Fruit fly (Drosophila melanogaster) whole organism, embryonic: ENCODE data around the gene bi.

ENCODE experiments used
- Bgb ChIP-seq: fragments of 200-800 bp; sonication (Bioruptor generic); IDR thresholded peaks from 2 replicates; pipeline ENCODE4 v1.3.6; 2022; ENCODE audit warnings: missing biosample characterization, missing genetic modification characterization; ENCODE audit not compliant: partially characterized antibody
- CG1024 ChIP-seq: fragments of 200-800 bp; sonication (Bioruptor generic); IDR thresholded peaks from 2 replicates; pipeline ENCODE4 v1.3.6; 2022; ENCODE audit warnings: missing biosample characterization, missing genetic modification characterization
- CG10274 ChIP-seq: fragments of 200-800 bp; sonication (Bioruptor generic); optimal IDR thresholded peaks from 3 replicates; lab custom pipeline; 2017; ENCODE audit warnings: missing biosample characterization, mild to moderate bottlenecking, missing genetic modification characterization
- CG11456 ChIP-seq: fragments of 200-800 bp; sonication (Bioruptor generic); IDR thresholded peaks from 3 replicates; pipeline ENCODE4 v1.3.6; 2022; ENCODE audit warnings: missing biosample characterization, missing genetic modification characterization
- CG1233 ChIP-seq: fragments of 200-800 bp; sonication (Bioruptor generic); optimal IDR thresholded peaks from 4 replicates; lab custom pipeline; 2018; ENCODE audit warnings: missing biosample characterization, mild to moderate bottlenecking, missing genetic modification characterization
- CG12769 ChIP-seq: fragments of 200-800 bp; sonication (Bioruptor generic); optimal IDR thresholded peaks from 2 replicates; lab custom pipeline; 2019; ENCODE audit warnings: missing biosample characterization, mild to moderate bottlenecking, missing genetic modification characterization, moderate library complexity
- CG14441 ChIP-seq: fragments of 200-800 bp; sonication (Bioruptor generic); IDR thresholded peaks from 2 replicates; pipeline ENCODE4 v1.3.6; 2022; ENCODE audit warnings: missing biosample characterization, missing genetic modification characterization
- CG14667 ChIP-seq: fragments of 200-800 bp; sonication (Bioruptor generic); IDR thresholded peaks from 2 replicates; pipeline ENCODE4 v1.3.6; 2022; ENCODE audit warnings: missing biosample characterization, missing genetic modification characterization
- CG14860 ChIP-seq: fragments of 200-800 bp; sonication (Bioruptor generic); IDR thresholded peaks from 3 replicates; pipeline ENCODE4 v1.3.6; 2022; ENCODE audit warnings: missing biosample characterization, missing genetic modification characterization; ENCODE audit not compliant: partially characterized antibody
- CG15514 ChIP-seq: fragments of 200-800 bp; sonication (Bioruptor generic); optimal IDR thresholded peaks from 3 replicates; lab custom pipeline; 2017; ENCODE audit warnings: missing biosample characterization, missing genetic modification characterization, mild to moderate bottlenecking, moderate library complexity, missing genetic modification reagents
- CG18262 ChIP-seq: fragments of 200-800 bp; optimal IDR thresholded peaks from 3 replicates; lab custom pipeline; 2019; ENCODE audit warnings: missing biosample characterization, mild to moderate bottlenecking, missing genetic modification characterization, moderate library complexity
- CG31224 ChIP-seq: fragments of 200-800 bp; sonication (Bioruptor generic); IDR thresholded peaks from 2 replicates; pipeline ENCODE4 v1.3.6; 2022; ENCODE audit warnings: missing biosample characterization, missing genetic modification characterization
- CG31365 ChIP-seq: fragments of 200-800 bp; sonication (Bioruptor generic); optimal IDR thresholded peaks from 2 replicates; lab custom pipeline; 2018; ENCODE audit warnings: missing biosample characterization, mild to moderate bottlenecking, missing genetic modification characterization
- CG3838 ChIP-seq: fragments of 200-800 bp; sonication (Bioruptor generic); optimal IDR thresholded peaks from 3 replicates; lab custom pipeline; 2016; ENCODE audit warnings: missing biosample characterization, missing genetic modification characterization
- CG6272 ChIP-seq: fragments of 200-800 bp; sonication (Bioruptor generic); IDR thresholded peaks from 2 replicates; pipeline ENCODE4 v1.3.6; 2022; ENCODE audit warnings: missing biosample characterization, missing genetic modification characterization
- CG6683 ChIP-seq: fragments of 200-800 bp; sonication (Bioruptor generic); optimal IDR thresholded peaks from 2 replicates; lab custom pipeline; 2017; ENCODE audit warnings: missing biosample characterization, mild to moderate bottlenecking, missing genetic modification characterization, missing genetic modification reagents
- CG6791 ChIP-seq: fragments of 200-800 bp; sonication (Bioruptor generic); IDR thresholded peaks from 3 replicates; pipeline ENCODE4 v1.3.6; 2022; ENCODE audit warnings: missing biosample characterization, missing genetic modification characterization; ENCODE audit not compliant: partially characterized antibody
- CG7357 ChIP-seq: fragments of 200-800 bp; sonication (Bioruptor generic); IDR thresholded peaks from 3 replicates; pipeline ENCODE4 v1.3.6; 2022; ENCODE audit warnings: missing biosample characterization, missing genetic modification characterization
- CG7786 ChIP-seq: fragments of 200-800 bp; sonication (Bioruptor generic); optimal IDR thresholded peaks from 2 replicates; lab custom pipeline; 2016; ENCODE audit warnings: missing biosample characterization, missing genetic modification characterization
- CG8924 ChIP-seq: fragments of 200-800 bp; optimal IDR thresholded peaks from 3 replicates; lab custom pipeline; 2019; ENCODE audit warnings: missing biosample characterization, mild to moderate bottlenecking, missing genetic modification characterization, moderate library complexity
- CoRest ChIP-seq: fragments of 200-800 bp; sonication (Bioruptor generic); optimal IDR thresholded peaks from 3 replicates; lab custom pipeline; 2018; ENCODE audit warnings: missing biosample characterization, mild to moderate bottlenecking, missing genetic modification characterization, moderate library complexity
- Deaf1 ChIP-seq: fragments of 200-800 bp; optimal IDR thresholded peaks from 3 replicates; lab custom pipeline; 2019; ENCODE audit warnings: missing biosample characterization, mild to moderate bottlenecking, missing genetic modification characterization, moderate library complexity
- Dek ChIP-seq: fragments of 200-800 bp; sonication (Bioruptor generic); optimal IDR thresholded peaks from 3 replicates; lab custom pipeline; 2019; ENCODE audit warnings: missing biosample characterization, mild to moderate bottlenecking, missing genetic modification characterization, moderate library complexity
- Drgx ChIP-seq: fragments of 200-800 bp; sonication (Bioruptor generic); IDR thresholded peaks from 2 replicates; pipeline ENCODE4 v1.3.6; 2022; ENCODE audit warnings: missing biosample characterization, missing genetic modification characterization
- HLH4C ChIP-seq: fragments of 200-800 bp; sonication (Bioruptor generic); IDR thresholded peaks from 3 replicates; pipeline ENCODE4 v1.3.6; 2022; ENCODE audit warnings: missing biosample characterization, missing genetic modification characterization; ENCODE audit not compliant: partially characterized antibody
- Hmr ChIP-seq: fragments of 200-800 bp; sonication (Bioruptor generic); optimal IDR thresholded peaks from 3 replicates; lab custom pipeline; 2017; ENCODE audit warnings: mild to moderate bottlenecking, missing biosample characterization, missing genetic modification reagents, missing genetic modification characterization
- Hr3 ChIP-seq: fragments of 200-800 bp; sonication (Bioruptor generic); optimal IDR thresholded peaks from 3 replicates; lab custom pipeline; 2016; ENCODE audit warnings: missing biosample characterization, missing genetic modification characterization
- Hr78 ChIP-seq, 2 experiments: fragments of 200-800 bp in 1 of 2; fragments of >200 bp in 1 of 2; sonication (Bioruptor generic) in 1 of 2; optimal IDR thresholded peaks; 2 replicates each; lab custom pipeline; 2017 to 2019; ENCODE audit warnings: missing biosample characterization in 2 of 2, missing genetic modification characterization in 2 of 2, mild to moderate bottlenecking in 1 of 2, moderate library complexity in 1 of 2
- MESR4 ChIP-seq: fragments of 200-800 bp; sonication (Bioruptor generic); optimal IDR thresholded peaks from 2 replicates; lab custom pipeline; 2018; ENCODE audit warnings: missing biosample characterization, mild to moderate bottlenecking, missing genetic modification characterization, moderate library complexity
- Sry-δ ChIP-seq: fragments of 200-800 bp; sonication (Bioruptor generic); optimal IDR thresholded peaks from 2 replicates; lab custom pipeline; 2016; ENCODE audit warnings: missing biosample characterization, missing genetic modification characterization
- Ssrp ChIP-seq: fragments of 200-800 bp; sonication (Bioruptor generic); optimal IDR thresholded peaks from 2 replicates; lab custom pipeline; 2018; ENCODE audit warnings: missing biosample characterization, mild to moderate bottlenecking, missing genetic modification characterization, moderate library complexity
- Usf ChIP-seq: fragments of 200-800 bp; sonication (Bioruptor generic); optimal IDR thresholded peaks from 2 replicates; lab custom pipeline; 2017; ENCODE audit warnings: missing genotype, missing biosample characterization, missing genetic modification characterization
- ato ChIP-seq: fragments of 200-800 bp; sonication (Bioruptor generic); IDR thresholded peaks from 2 replicates; pipeline ENCODE4 v1.3.6; 2022; ENCODE audit warnings: missing biosample characterization, missing genetic modification characterization; ENCODE audit not compliant: partially characterized antibody
- az2 ChIP-seq: fragments of 200-800 bp; sonication (Bioruptor generic); optimal IDR thresholded peaks from 3 replicates; lab custom pipeline; 2016; ENCODE audit warnings: missing biosample characterization, missing genetic modification characterization
- bigmax ChIP-seq: fragments of 200-800 bp; sonication (Bioruptor generic); optimal IDR thresholded peaks from 2 replicates; lab custom pipeline; 2018; ENCODE audit warnings: missing biosample characterization, mild to moderate bottlenecking, missing genetic modification characterization
- bowl ChIP-seq: fragments of 200-800 bp; sonication (Bioruptor generic); IDR thresholded peaks from 2 replicates; pipeline ENCODE4 v1.3.6; 2022; ENCODE audit warnings: missing biosample characterization, missing genetic modification characterization
- da ChIP-seq: fragments of 200-800 bp; sonication (Bioruptor generic); optimal IDR thresholded peaks from 2 replicates; lab custom pipeline; 2016; ENCODE audit warnings: missing biosample characterization, missing genetic modification characterization
- gfzf ChIP-seq: fragments of 200-800 bp; sonication (Bioruptor generic); optimal IDR thresholded peaks from 2 replicates; lab custom pipeline; 2016; ENCODE audit warnings: missing biosample characterization, mild to moderate bottlenecking, missing genetic modification characterization, moderate library complexity
- gsb-n ChIP-seq: fragments of 200-800 bp; sonication (Bioruptor generic); optimal IDR thresholded peaks from 3 replicates; lab custom pipeline; 2018; ENCODE audit warnings: missing biosample characterization, mild to moderate bottlenecking, missing genetic modification characterization
- h ChIP-seq: fragments of >200 bp; optimal IDR thresholded peaks from 2 replicates; lab custom pipeline; 2017
- insv ChIP-seq, 2 experiments: fragments of 200-800 bp; sonication (Bioruptor generic); optimal IDR thresholded peaks; 3 replicates each; lab custom pipeline; 2016 to 2018; ENCODE audit warnings: missing biosample characterization in 2 of 2, missing genetic modification characterization in 2 of 2
- ken ChIP-seq: fragments of 200-800 bp; sonication (Bioruptor generic); IDR thresholded peaks from 3 replicates; pipeline ENCODE4 v1.3.6; 2022; ENCODE audit warnings: missing biosample characterization, missing genetic modification characterization
- lmd ChIP-seq: fragments of 200-800 bp; sonication (Bioruptor generic); IDR thresholded peaks from 2 replicates; pipeline ENCODE4 v1.3.6; 2022; ENCODE audit warnings: missing biosample characterization, missing genetic modification characterization
- phol ChIP-seq: fragments of 200-800 bp; sonication (Bioruptor generic); optimal IDR thresholded peaks from 3 replicates; lab custom pipeline; 2018; ENCODE audit warnings: missing biosample characterization, mild to moderate bottlenecking, missing genetic modification characterization, moderate library complexity
- ranshi ChIP-seq: fragments of 200-800 bp; sonication (Bioruptor generic); IDR thresholded peaks from 2 replicates; pipeline ENCODE4 v1.3.6; 2022; ENCODE audit warnings: missing biosample characterization, missing genetic modification characterization
- ro ChIP-seq: fragments of 200-800 bp; sonication (Bioruptor generic); IDR thresholded peaks from 2 replicates; pipeline ENCODE4 v1.3.6; 2022; ENCODE audit warnings: missing biosample characterization, missing genetic modification characterization
- sens-2 ChIP-seq: fragments of 200-800 bp; sonication (Bioruptor generic); IDR thresholded peaks from 2 replicates; pipeline ENCODE4 v1.3.6; 2022; ENCODE audit warnings: missing biosample characterization, missing genetic modification characterization
- sna ChIP-seq: fragments of 200-800 bp; sonication (Bioruptor generic); IDR thresholded peaks from 2 replicates; pipeline ENCODE4 v1.3.6; 2022; ENCODE audit warnings: missing biosample characterization, missing genetic modification characterization; ENCODE audit not compliant: partially characterized antibody
- sr ChIP-seq: fragments of 200-800 bp; sonication (Bioruptor generic); IDR thresholded peaks from 3 replicates; pipeline ENCODE4 v1.3.6; 2022; ENCODE audit warnings: missing biosample characterization, missing genetic modification characterization
- trem ChIP-seq: fragments of 200-800 bp; optimal IDR thresholded peaks from 3 replicates; lab custom pipeline; 2019; ENCODE audit warnings: missing biosample characterization, mild to moderate bottlenecking, missing genetic modification characterization, moderate library complexity
- vnd ChIP-seq: fragments of 200-800 bp; sonication (Bioruptor generic); IDR thresholded peaks from 3 replicates; pipeline ENCODE4 v1.3.6; 2022; ENCODE audit warnings: missing biosample characterization, missing genetic modification characterization; ENCODE audit not compliant: partially characterized antibody

bi gene

DNA sequence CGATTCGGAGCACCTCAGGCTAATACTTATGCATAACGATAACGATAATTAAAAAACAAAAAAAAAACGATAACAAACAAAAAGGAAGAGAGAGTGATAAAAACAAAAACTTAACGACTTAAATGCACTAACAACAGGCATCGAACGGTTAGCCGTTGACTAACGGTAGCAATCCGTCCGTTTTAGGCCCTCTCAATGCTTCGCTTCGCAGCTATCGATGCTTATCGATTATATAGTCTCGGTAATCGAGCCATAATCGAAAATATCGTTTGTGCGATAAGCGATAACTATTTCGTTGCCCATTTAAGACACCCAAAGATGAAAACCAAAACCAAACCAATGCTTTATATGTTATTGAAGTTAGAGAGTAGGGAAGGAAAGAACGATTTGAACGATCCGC is 121.3 kb downstream of the bi start:
- TF ChIP-seq h (lab: Kevin White, UChicago) (no peak), phol (no peak), CG12769 (tag; lab: Kevin White, UChicago) (no peak), bigmax (GFP tag; lab: Kevin White, UChicago) (no peak), CoRest (tag; lab: Kevin White, UChicago) (no peak), az2 (GFP tag; lab: Kevin White, UChicago) (no peak), CG14667 (GFP tag; lab: Robert Waterston, UW) (no peak), CG11456 (no peak), CG7786 (GFP tag; lab: Kevin White, UChicago) (no peak), Drgx (no peak), CG14441 (GFP tag; lab: Robert Waterston, UW) (no peak), ro (GFP tag; lab: Robert Waterston, UW) (no peak), insv (GFP tag; optimal IDR thresholded peaks at IDR 0.05; lab: Kevin White, UChicago) (no peak), CG6272 (GFP tag; lab: Robert Waterston, UW) (no peak), HLH4C (GFP tag; lab: Robert Waterston, UW) (peak; percentile 84), vnd (GFP tag; lab: Robert Waterston, UW) (peak; percentile 43; the same call in 1 of the 3 replicates), gfzf (GFP tag; lab: Kevin White, UChicago) (no peak), Dek (tag; lab: Kevin White, UChicago) (no peak), sens-2 (GFP tag; lab: Robert Waterston, UW) (no peak), lmd (GFP tag; lab: Robert Waterston, UW) (no peak), Bgb (GFP tag; lab: Robert Waterston, UW) (peak; percentile 49; the same call in 1 of the 2 replicates), MESR4 (GFP tag; lab: Kevin White, UChicago) (no peak), Usf (GFP tag; lab: Kevin White, UChicago) (no peak), bowl (GFP tag; lab: Robert Waterston, UW) (no peak), CG8924 (tag; lab: Kevin White, UChicago) (no peak), da (GFP tag; lab: Kevin White, UChicago) (no peak), sna (GFP tag; lab: Robert Waterston, UW) (peak; percentile 39; the same call in 1 of the 2 replicates), trem (tag; lab: Kevin White, UChicago) (no peak), ato (GFP tag; lab: Robert Waterston, UW) (0 out of 2 replicates have a peak, but pooled peaks have one; percentile 53), CG14860 (peak; percentile 70), ken (GFP tag; lab: Robert Waterston, UW) (no peak), CG1024 (no peak), CG3838 (GFP tag; lab: Kevin White, UChicago) (no peak), CG6791 (GFP tag; lab: Robert Waterston, UW) (peak; percentile 70), CG15514 (GFP tag; lab: Kevin White, UChicago) (no peak), CG10274 (GFP tag; lab: Kevin White, UChicago) (no peak), CG31365 (tag; lab: Kevin White, UChicago) (no peak), Deaf1 (no peak), CG18262 (tag; lab: Kevin White, UChicago) (no peak), CG6683 (no peak), gsb-n (tag; lab: Kevin White, UChicago) (no peak), Ssrp (tag; lab: Kevin White, UChicago) (no peak), Sry-δ (GFP tag; lab: Kevin White, UChicago) (peak; percentile 20), CG7357 (GFP tag; lab: Robert Waterston, UW) (no peak), Hmr (GFP tag; lab: Kevin White, UChicago) (no peak), CG1233 (GFP tag; lab: Kevin White, UChicago) (no peak), ranshi (GFP tag; lab: Robert Waterston, UW) (no peak), Hr78 (GFP tag; optimal IDR thresholded peaks at IDR 0.05; lab: Kevin White, UChicago) (no peak), Hr3 (GFP tag; lab: Kevin White, UChicago) (no peak), CG31224 (no peak), sr (GFP tag; lab: Robert Waterston, UW) (no peak)
